Worm (Caenorhabditis elegans) whole organism, L4/young adult: ENCODE results near the gene F57C7.4.

Experiments used
- W03F9.2 ChIP-seq: fragments of 150-350 bp; optimal IDR thresholded peaks from 2 replicates; lab custom pipeline; 2014; ENCODE audit warnings: missing biosample characterization, missing genetic modification characterization
- dao-5 ChIP-seq: sonication (generic microtip); optimal IDR thresholded peaks from 2 replicates; lab custom pipeline; 2016; ENCODE audit warnings: missing genotype, missing genetic modification characterization, moderate library complexity, missing compliant biosample characterization
- him-1 ChIP-seq: sonication (generic microtip); optimal IDR thresholded peaks from 2 replicates; lab custom pipeline; 2016; ENCODE audit warnings: missing genotype, missing genetic modification reagents, missing genetic modification characterization, missing compliant biosample characterization

Gene F57C7.4

ce11 chrX:10541789-10542188 is 47.6 kb downstream of the F57C7.4 start:
- TF ChIP-seq him-1 (tag; lab: Kevin White, UChicago), result no peak
- TF ChIP-seq dao-5 (tag; lab: Kevin White, UChicago), result no peak
- no peak for TF ChIP-seq W03F9.2

ce11 chrX:10534625-10535244 is 54.6 kb downstream of the F57C7.4 start:
- no peak for TF ChIP-seq W03F9.2
- TF ChIP-seq him-1 (tag; lab: Kevin White, UChicago), result no peak
- TF ChIP-seq dao-5 (tag; lab: Kevin White, UChicago), result no peak

- TF ChIP-seq W03F9.2 (no peak), him-1 (tag; lab: Kevin White, UChicago) (no peak), dao-5 (tag; lab: Kevin White, UChicago) (no peak)
These were observed 55.9 kb downstream of the F57C7.4 start, which contains the start of gene glo-3 for ce11 chrX:10533447-10533846. Gene glo-3 (plus strand): TSS chrX:10533699.

ce11 chrX:10532180-10532833 is 57.1 kb downstream of the F57C7.4 start:
- no peak for TF ChIP-seq W03F9.2
- no peak for TF ChIP-seq dao-5 (tag; lab: Kevin White, UChicago)
- no peak for TF ChIP-seq him-1 (tag; lab: Kevin White, UChicago)
